Fruit fly (Drosophila melanogaster) whole organism, prepupa: ENCODE measurements around the gene CSN6.

Experiments
- CG10631 ChIP-seq: fragments of 200-800 bp; sonication (Bioruptor generic); optimal IDR thresholded peaks from 2 replicates; lab custom pipeline; 2016; ENCODE audit warnings: missing biosample characterization, missing genetic modification characterization
- CG1621 ChIP-seq: fragments of 200-800 bp; sonication (Bioruptor generic); optimal IDR thresholded peaks from 3 replicates; lab custom pipeline; 2018; ENCODE audit warnings: missing biosample characterization, mild to moderate bottlenecking, missing genetic modification characterization
- CG4318 ChIP-seq: fragments of 200-800 bp; sonication (Bioruptor generic); optimal IDR thresholded peaks from 3 replicates; lab custom pipeline; 2017; ENCODE audit warnings: missing biosample characterization, mild to moderate bottlenecking, missing genetic modification characterization
- CG6163 ChIP-seq: fragments of 200-800 bp; sonication (Bioruptor generic); IDR thresholded peaks from 3 replicates; pipeline ENCODE4 v1.3.6; 2022; ENCODE audit warnings: missing biosample characterization, missing genetic modification characterization
- CG6792 ChIP-seq: fragments of 200-800 bp; sonication (Bioruptor generic); optimal IDR thresholded peaks from 3 replicates; lab custom pipeline; 2016; ENCODE audit warnings: missing biosample characterization, missing genetic modification characterization
- CG8119 ChIP-seq: fragments of 200-800 bp; sonication (Bioruptor generic); IDR thresholded peaks from 3 replicates; pipeline ENCODE4 v1.3.6; 2022; ENCODE audit warnings: missing biosample characterization, missing genetic modification characterization
- Eip78C ChIP-seq: fragments of 200-800 bp; sonication (Bioruptor generic); peaks from one replicate; lab custom pipeline; 2016; ENCODE audit warnings: missing biosample characterization, missing genetic modification characterization
- Gug ChIP-seq: fragments of 200-800 bp; sonication (Bioruptor generic); IDR thresholded peaks from 2 replicates; pipeline ENCODE4 v1.3.6; 2022; ENCODE audit warnings: missing biosample characterization, missing genetic modification characterization
- Lpt ChIP-seq: fragments of 200-800 bp; sonication (Bioruptor generic); optimal IDR thresholded peaks from 3 replicates; lab custom pipeline; 2016; ENCODE audit warnings: missing biosample characterization, missing genetic modification characterization
- Met ChIP-seq: fragments of 200-800 bp; sonication (Bioruptor generic); optimal IDR thresholded peaks from 3 replicates; lab custom pipeline; 2016; ENCODE audit warnings: missing biosample characterization, missing genetic modification characterization
- achi ChIP-seq: fragments of 200-800 bp; sonication (Bioruptor generic); optimal IDR thresholded peaks from 3 replicates; lab custom pipeline; 2016; ENCODE audit warnings: missing biosample characterization, missing genetic modification characterization
- net ChIP-seq: fragments of 200-800 bp; sonication (Bioruptor generic); optimal IDR thresholded peaks from 3 replicates; lab custom pipeline; 2016; ENCODE audit warnings: missing biosample characterization, missing genetic modification characterization
- pdm3 ChIP-seq: fragments of 200-800 bp; sonication (Bioruptor generic); optimal IDR thresholded peaks from 3 replicates; lab custom pipeline; 2016; ENCODE audit warnings: missing biosample characterization, missing genetic modification characterization
- svp ChIP-seq: fragments of 200-800 bp; sonication (Bioruptor generic); peaks from one replicate; lab custom pipeline; 2016; ENCODE audit warnings: missing biosample characterization, missing genetic modification characterization

DNA sequence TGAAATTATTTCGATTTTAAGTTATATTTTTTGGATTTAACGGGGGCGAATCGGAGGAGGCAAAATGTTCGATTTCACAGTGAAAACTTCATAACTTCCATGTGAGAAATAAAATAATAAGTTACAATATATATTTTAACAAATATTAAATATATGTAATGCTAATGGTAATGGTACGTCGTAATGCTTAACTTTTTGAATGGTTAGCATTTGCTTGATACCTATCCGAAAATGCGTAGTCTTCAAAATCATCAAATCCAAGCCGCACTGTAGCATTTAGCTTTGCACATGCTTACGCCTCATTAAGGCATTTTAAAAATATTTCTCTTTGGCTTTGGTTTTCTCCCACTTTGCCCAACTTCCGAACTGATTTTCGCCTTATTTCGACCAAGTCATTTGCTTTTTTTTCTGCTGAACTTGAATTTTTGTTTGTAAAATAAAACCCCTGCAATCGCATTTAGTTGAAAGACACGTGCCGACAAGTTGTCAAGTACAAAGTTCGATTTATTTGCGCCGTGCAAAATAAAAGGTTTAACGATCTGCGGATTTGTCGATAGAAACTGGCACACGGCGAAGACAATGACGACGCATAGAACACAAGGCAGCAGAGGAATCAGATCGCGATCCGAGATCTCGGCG lies 37.7 kb upstream of the CSN6 start:
- TF ChIP-seq CG1621 (tag; lab: Kevin White, UChicago) (no peak), pdm3 (GFP tag; lab: Kevin White, UChicago) (no peak), Gug (GFP tag; lab: Robert Waterston, UW) (no peak), Lpt (GFP tag; lab: Kevin White, UChicago) (no peak), CG8119 (GFP tag; lab: Robert Waterston, UW) (no peak), Met (GFP tag; lab: Kevin White, UChicago) (no peak), svp (GFP tag; lab: Kevin White, UChicago) (peak; percentile 39), CG10631 (no peak), achi (no peak), CG4318 (GFP tag; lab: Kevin White, UChicago) (no peak), Eip78C (GFP tag; lab: Kevin White, UChicago) (no peak), net (GFP tag; lab: Kevin White, UChicago) (no peak), CG6163 (GFP tag; lab: Robert Waterston, UW) (no peak), CG6792 (no peak)
